Worm (Caenorhabditis elegans) whole organism, young adult: ENCODE results near the gene ubc-18.

Source experiments
- B0019.2 ChIP-seq: fragments of 200-800 bp; sonication (Bioruptor generic); conservative IDR thresholded peaks from 2 replicates; pipeline ENCODE4 v1.3.6; 2022; ENCODE audit warnings: missing genetic modification reagents, missing genetic modification characterization, missing compliant biosample characterization
- B0336.3 ChIP-seq: fragments of 200-800 bp; sonication (Bioruptor generic); IDR thresholded peaks from 2 replicates; pipeline ENCODE4 v1.3.6; 2022; ENCODE audit warnings: missing genetic modification characterization, missing compliant biosample characterization
- C17E4.6 ChIP-seq: fragments of 200-800 bp; sonication (Bioruptor generic); IDR thresholded peaks from 2 replicates; pipeline ENCODE4 v1.3.6; 2022; ENCODE audit warnings: missing genetic modification reagents, missing genetic modification characterization, missing compliant biosample characterization
- F37B4.10 ChIP-seq: fragments of 200-800 bp; sonication (Bioruptor generic); IDR thresholded peaks from 2 replicates; pipeline ENCODE4 v1.3.6; 2022; ENCODE audit warnings: missing genetic modification characterization, missing compliant biosample characterization
- F39B2.1 ChIP-seq: fragments of 200-800 bp; sonication (Bioruptor generic); IDR thresholded peaks from 2 replicates; pipeline ENCODE4 v1.3.6; 2022; ENCODE audit warnings: missing genetic modification reagents, missing genetic modification characterization, missing compliant biosample characterization
- F49E8.2 ChIP-seq: sonication (generic microtip); optimal IDR thresholded peaks from 3 replicates; lab custom pipeline; 2017; ENCODE audit warnings: missing genetic modification characterization, mild to moderate bottlenecking, missing compliant biosample characterization, antibody characterized with exemption, moderate library complexity; ENCODE audit not compliant: insufficient read depth
- F52B5.7 ChIP-seq: sonication (generic microtip); optimal IDR thresholded peaks from 2 replicates; lab custom pipeline; 2016; ENCODE audit warnings: mild to moderate bottlenecking, missing genetic modification characterization, missing compliant biosample characterization
- F57C9.4 ChIP-seq: sonication (generic microtip); optimal IDR thresholded peaks from 2 replicates; lab custom pipeline; 2017; ENCODE audit warnings: mild to moderate bottlenecking, missing genetic modification characterization, missing compliant biosample characterization
- K12H6.12 ChIP-seq: fragments of 200-800 bp; sonication (Bioruptor generic); optimal IDR thresholded peaks from 2 replicates; lab custom pipeline; 2018; ENCODE audit warnings: mild to moderate bottlenecking, missing genetic modification characterization, missing compliant biosample characterization
- ZK185.1 ChIP-seq: sonication (generic microtip); optimal IDR thresholded peaks from 2 replicates; lab custom pipeline; 2016; ENCODE audit warnings: mild to moderate bottlenecking, missing genetic modification characterization, missing compliant biosample characterization; ENCODE audit not compliant: poor library complexity, severe bottlenecking
- ama-1 ChIP-seq, 3 experiments: fragments of 150-350 bp in 1 of 3; sonication (generic microtip) in 2 of 3; optimal IDR thresholded peaks; 2 replicates each; lab custom pipeline; 2014 to 2018; ENCODE audit warnings: missing biosample characterization in 2 of 3, missing genetic modification characterization in 2 of 3, missing genetic modification reagents in 2 of 3
- aptf-2 ChIP-seq: fragments of 200-800 bp; sonication (Bioruptor generic); conservative IDR thresholded peaks from 2 replicates; pipeline ENCODE4 v1.3.6; 2022; ENCODE audit warnings: missing genetic modification reagents, missing genetic modification characterization, missing compliant biosample characterization
- aptf-3 ChIP-seq: fragments of 200-800 bp; sonication (Bioruptor generic); IDR thresholded peaks from 2 replicates; pipeline ENCODE4 v1.3.6; 2022; ENCODE audit warnings: missing genetic modification characterization, missing compliant biosample characterization
- atf-7 ChIP-seq: sonication (generic microtip); optimal IDR thresholded peaks from 2 replicates; lab custom pipeline; 2017; ENCODE audit warnings: mild to moderate bottlenecking, missing genetic modification characterization, missing compliant biosample characterization
- attf-3 ChIP-seq: fragments of 200-800 bp; sonication (Bioruptor generic); conservative IDR thresholded peaks from 2 replicates; pipeline ENCODE4 v1.3.6; 2022; ENCODE audit warnings: missing genetic modification reagents, missing genetic modification characterization, missing compliant biosample characterization
- bed-1 ChIP-seq: fragments of 200-800 bp; sonication (Bioruptor generic); IDR thresholded peaks from 2 replicates; pipeline ENCODE4 v1.3.6; 2022; ENCODE audit warnings: missing genetic modification reagents, missing genetic modification characterization, missing compliant biosample characterization
- ccch-3 ChIP-seq: fragments of 200-800 bp; sonication (Bioruptor generic); optimal IDR thresholded peaks from 2 replicates; lab custom pipeline; 2018; ENCODE audit warnings: mild to moderate bottlenecking, missing genetic modification characterization, missing compliant biosample characterization
- cebp-1 ChIP-seq, 2 experiments: fragments of 200-800 bp in 1 of 2; sonication (Bioruptor generic) in 1 of 2; sonication (generic microtip) in 1 of 2; IDR thresholded peaks in 1 of 2; optimal IDR thresholded peaks in 1 of 2; 2 replicates each; pipeline versions ENCODE4 v1.3.6 to Lab custom; 2017 to 2022; ENCODE audit warnings: missing compliant biosample characterization in 2 of 2, missing genetic modification characterization in 2 of 2, mild to moderate bottlenecking in 1 of 2, missing genetic modification reagents in 1 of 2, moderate library complexity in 1 of 2
- ceh-100 ChIP-seq: fragments of 200-800 bp; sonication (Bioruptor generic); IDR thresholded peaks from 2 replicates; pipeline ENCODE4 v1.3.6; 2022; ENCODE audit warnings: missing genetic modification reagents, missing genetic modification characterization, missing compliant biosample characterization
- ceh-27 ChIP-seq: fragments of 200-800 bp; sonication (Bioruptor generic); optimal IDR thresholded peaks from 2 replicates; lab custom pipeline; 2018; ENCODE audit warnings: mild to moderate bottlenecking, missing genetic modification characterization, moderate library complexity, missing compliant biosample characterization
- ceh-40 ChIP-seq: fragments of 200-800 bp; sonication (Bioruptor generic); IDR thresholded peaks from 2 replicates; pipeline ENCODE4 v1.3.6; 2022; ENCODE audit warnings: missing genetic modification characterization, missing compliant biosample characterization
- ceh-58 ChIP-seq: fragments of 200-800 bp; sonication (Bioruptor generic); IDR thresholded peaks from 2 replicates; pipeline ENCODE4 v1.3.6; 2022; ENCODE audit warnings: missing genetic modification characterization, missing compliant biosample characterization
- ceh-91 ChIP-seq: fragments of 200-800 bp; sonication (Bioruptor generic); IDR thresholded peaks from 2 replicates; pipeline ENCODE4 v1.3.6; 2022; ENCODE audit warnings: missing genetic modification reagents, missing genetic modification characterization, missing compliant biosample characterization
- chd-7 ChIP-seq: sonication (generic microtip); optimal IDR thresholded peaks from 2 replicates; lab custom pipeline; 2016; ENCODE audit warnings: mild to moderate bottlenecking, missing genetic modification characterization, moderate library complexity, missing compliant biosample characterization
- dox-1 ChIP-seq: fragments of 200-800 bp; sonication (Bioruptor generic); IDR thresholded peaks from 2 replicates; pipeline ENCODE4 v1.3.6; 2022; ENCODE audit warnings: missing genetic modification reagents, missing genetic modification characterization, missing compliant biosample characterization
- efl-1 ChIP-seq: fragments of 150-350 bp; optimal IDR thresholded peaks from 2 replicates; lab custom pipeline; 2014; ENCODE audit warnings: missing biosample characterization, missing genetic modification reagents, missing genetic modification characterization
- egl-18 ChIP-seq: fragments of 200-800 bp; sonication (Bioruptor generic); IDR thresholded peaks from 2 replicates; pipeline ENCODE4 v1.3.6; 2022; ENCODE audit warnings: missing genetic modification reagents, missing genetic modification characterization, missing compliant biosample characterization
- egl-44 ChIP-seq: fragments of 200-800 bp; sonication (Bioruptor generic); IDR thresholded peaks from 2 replicates; pipeline ENCODE4 v1.3.6; 2022; ENCODE audit warnings: missing genetic modification reagents, missing genetic modification characterization, missing compliant biosample characterization
- egrh-3 ChIP-seq: fragments of 200-800 bp; sonication (Bioruptor generic); IDR thresholded peaks from 2 replicates; pipeline ENCODE4 v1.3.6; 2022; ENCODE audit warnings: missing genetic modification reagents, missing genetic modification characterization, missing compliant biosample characterization
- fkh-3 ChIP-seq: sonication (generic microtip); optimal IDR thresholded peaks from 2 replicates; lab custom pipeline; 2016; ENCODE audit warnings: mild to moderate bottlenecking, missing genetic modification characterization, missing compliant biosample characterization
- hmg-20 ChIP-seq: fragments of 200-800 bp; sonication (Bioruptor generic); IDR thresholded peaks from 2 replicates; pipeline ENCODE4 v1.3.6; 2022; ENCODE audit warnings: missing genetic modification reagents, missing genetic modification characterization, missing compliant biosample characterization
- hrde-1 ChIP-seq: sonication (generic microtip); optimal IDR thresholded peaks from 2 replicates; lab custom pipeline; 2016; ENCODE audit warnings: missing genetic modification characterization, mild to moderate bottlenecking, missing compliant biosample characterization, moderate library complexity, missing genotype, missing genetic modification reagents, borderline replicate concordance
- let-526 ChIP-seq: fragments of 200-800 bp; sonication (Bioruptor generic); IDR thresholded peaks from 2 replicates; pipeline ENCODE4 v1.3.6; 2022; ENCODE audit warnings: missing genetic modification reagents, missing genetic modification characterization, missing compliant biosample characterization
- lin-26 ChIP-seq: fragments of 200-800 bp; sonication (Bioruptor generic); IDR thresholded peaks from 2 replicates; pipeline ENCODE4 v1.3.6; 2022; ENCODE audit warnings: missing genetic modification reagents, missing genetic modification characterization, missing compliant biosample characterization
- lin-40 ChIP-seq: sonication (generic microtip); optimal IDR thresholded peaks from 2 replicates; lab custom pipeline; 2016; ENCODE audit warnings: missing genetic modification characterization, mild to moderate bottlenecking, missing compliant biosample characterization, missing genotype, missing genetic modification reagents
- lir-1 ChIP-seq: fragments of 200-800 bp; sonication (Bioruptor generic); conservative IDR thresholded peaks from 2 replicates; pipeline ENCODE4 v1.3.6; 2022; ENCODE audit warnings: missing genetic modification reagents, missing genetic modification characterization, missing compliant biosample characterization
- madf-3 ChIP-seq: fragments of 200-800 bp; sonication (Bioruptor generic); IDR thresholded peaks from 2 replicates; pipeline ENCODE4 v1.3.6; 2022; ENCODE audit warnings: missing genetic modification reagents, missing genetic modification characterization, missing compliant biosample characterization
- madf-8 ChIP-seq: fragments of 200-800 bp; sonication (Bioruptor generic); conservative IDR thresholded peaks from 2 replicates; pipeline ENCODE4 v1.3.6; 2022; ENCODE audit warnings: missing genetic modification reagents, missing genetic modification characterization, missing compliant biosample characterization
- mcd-1 ChIP-seq: fragments of 200-800 bp; sonication (Bioruptor generic); IDR thresholded peaks from 2 replicates; pipeline ENCODE4 v1.3.6; 2022; ENCODE audit warnings: missing genetic modification reagents, missing genetic modification characterization, missing compliant biosample characterization
- mxl-1 ChIP-seq: sonication (generic microtip); optimal IDR thresholded peaks from 2 replicates; lab custom pipeline; 2016; ENCODE audit warnings: missing genetic modification characterization, missing compliant biosample characterization
- nhr-27 ChIP-seq: fragments of 200-800 bp; sonication (Bioruptor generic); optimal IDR thresholded peaks from 2 replicates; lab custom pipeline; 2018; ENCODE audit warnings: mild to moderate bottlenecking, missing genetic modification characterization, moderate library complexity, missing compliant biosample characterization
- snpc-3.4 ChIP-seq: sonication (generic microtip); optimal IDR thresholded peaks from 2 replicates; lab custom pipeline; 2017; ENCODE audit warnings: missing genetic modification characterization, mild to moderate bottlenecking, missing compliant biosample characterization, antibody characterized with exemption, moderate library complexity, missing genotype, missing genetic modification reagents
- snpc-4 ChIP-seq, 5 experiments: fragments of 150-350 bp in 1 of 5; sonication (generic microtip) in 4 of 5; optimal IDR thresholded peaks; 2 replicates each; lab custom pipeline; 2014 to 2018; ENCODE audit warnings: missing genetic modification characterization in 5 of 5, missing biosample characterization in 3 of 5, antibody characterized with exemption in 2 of 5, mild to moderate bottlenecking in 2 of 5, missing compliant biosample characterization in 2 of 5, missing genotype in 2 of 5, moderate library complexity in 2 of 5, missing genetic modification reagents in 1 of 5
- sptf-2 ChIP-seq: fragments of 200-800 bp; sonication (Bioruptor generic); optimal IDR thresholded peaks from 2 replicates; lab custom pipeline; 2018; ENCODE audit warnings: mild to moderate bottlenecking, missing genetic modification characterization, missing compliant biosample characterization
- zfh-2 ChIP-seq: fragments of 200-800 bp; sonication (Bioruptor generic); conservative IDR thresholded peaks from 2 replicates; pipeline ENCODE4 v1.3.6; 2022; ENCODE audit warnings: missing genetic modification reagents, missing genetic modification characterization, missing compliant biosample characterization
- ztf-25 ChIP-seq: fragments of 200-800 bp; sonication (Bioruptor generic); IDR thresholded peaks from 2 replicates; pipeline ENCODE4 v1.3.6; 2022; ENCODE audit warnings: missing genetic modification reagents, missing genetic modification characterization, missing compliant biosample characterization
- ztf-6 ChIP-seq: fragments of 200-800 bp; sonication (Bioruptor generic); IDR thresholded peaks from 2 replicates; pipeline ENCODE4 v1.3.6; 2022; ENCODE audit warnings: missing genetic modification reagents, missing genetic modification characterization, missing compliant biosample characterization

The ubc-18 gene

ce11 chrIII:7103940-7104440, 35.6 kb upstream of the ubc-18 start, which contains the start of gene cpg-2 (continued):
- TF ChIP-seq B0336.3 (GFP tag; lab: Robert Waterston, UW): peak; percentile 79
- TF ChIP-seq B0019.2 (GFP tag; lab: Robert Waterston, UW): peak; percentile 80
- no peak for TF ChIP-seq cebp-1 (GFP tag; IDR thresholded peaks at IDR 0.05; lab: Robert Waterston, UW)
- TF ChIP-seq cebp-1 (tag; optimal IDR thresholded peaks at IDR 0.05; lab: Kevin White, UChicago): no peak
- TF ChIP-seq F52B5.7 (tag; lab: Kevin White, UChicago): no peak
- TF ChIP-seq let-526 (GFP tag; lab: Robert Waterston, UW): no peak
- TF ChIP-seq ceh-100: no peak
- no peak for TF ChIP-seq fkh-3 (tag; lab: Kevin White, UChicago)
- TF ChIP-seq egl-44 (GFP tag; lab: Robert Waterston, UW): no peak
- no peak for TF ChIP-seq aptf-2
- TF ChIP-seq ZK185.1 (tag; lab: Kevin White, UChicago): no peak
- TF ChIP-seq lin-40 (tag; lab: Kevin White, UChicago): no peak
- TF ChIP-seq hmg-20 (GFP tag; lab: Robert Waterston, UW): no peak
- TF ChIP-seq lir-1 (GFP tag; lab: Robert Waterston, UW): peak; percentile 76
- no peak for TF ChIP-seq bed-1 (GFP tag; lab: Robert Waterston, UW)
- TF ChIP-seq ceh-58 (GFP tag; lab: Robert Waterston, UW): no peak
- no peak for TF ChIP-seq ccch-3 (GFP tag; lab: Kevin White, UChicago)
- TF ChIP-seq F37B4.10 (GFP tag; lab: Robert Waterston, UW): no peak
- TF ChIP-seq sptf-2 (GFP tag; lab: Kevin White, UChicago): no peak
- TF ChIP-seq madf-3: peak; percentile 91
- no peak for TF ChIP-seq atf-7 (tag; lab: Kevin White, UChicago)
- TF ChIP-seq hrde-1 (tag; lab: Kevin White, UChicago): peak; percentile 50
- no peak for TF ChIP-seq ama-1 (optimal IDR thresholded peaks at IDR 0.05; lab: Kevin White, UChicago)
- peak in 1 of 2 experiments; percentile 7 for TF ChIP-seq ama-1 (GFP tag; optimal IDR thresholded peaks at IDR 0.05; lab: Kevin White, UChicago)
- no peak for TF ChIP-seq F39B2.1 (GFP tag; lab: Robert Waterston, UW)
- TF ChIP-seq ceh-40 (GFP tag; lab: Robert Waterston, UW): no peak
- no peak for TF ChIP-seq ceh-27 (GFP tag; lab: Kevin White, UChicago)
- TF ChIP-seq aptf-3 (GFP tag; lab: Robert Waterston, UW): no peak
- TF ChIP-seq zfh-2 (GFP tag; lab: Robert Waterston, UW): no peak
- TF ChIP-seq F57C9.4 (tag; lab: Kevin White, UChicago): no peak
- peak; percentile 98 for TF ChIP-seq ceh-91
- TF ChIP-seq snpc-4 (GFP tag; optimal IDR thresholded peaks at IDR 0.05; lab: Kevin White, UChicago): peak; percentile 58
- TF ChIP-seq snpc-4 (tag; optimal IDR thresholded peaks at IDR 0.05; lab: Kevin White, UChicago): peak in 3 of 4 experiments; percentile 11 to 62 (median 55)
- TF ChIP-seq dox-1 (GFP tag; lab: Robert Waterston, UW): peak; percentile 77; the same call in 1 of the 2 replicates
- no peak for TF ChIP-seq egl-18
- TF ChIP-seq snpc-3.4: peak; percentile 96
- TF ChIP-seq egrh-3: no peak
- no peak for TF ChIP-seq ztf-25 (GFP tag; lab: Robert Waterston, UW)
- peak; percentile 81 for TF ChIP-seq mcd-1 (GFP tag; lab: Robert Waterston, UW)
- TF ChIP-seq madf-8 (GFP tag; lab: Robert Waterston, UW): peak; percentile 99
- TF ChIP-seq attf-3 (GFP tag; lab: Robert Waterston, UW): peak; percentile 24; the same call in 1 of the 2 replicates
- TF ChIP-seq K12H6.12 (tag; lab: Kevin White, UChicago): no peak
- peak; percentile 78; the same call in 1 of the 2 replicates for TF ChIP-seq C17E4.6 (GFP tag; lab: Robert Waterston, UW)
- no peak for TF ChIP-seq ztf-6 (GFP tag; lab: Robert Waterston, UW)
- peak; percentile 99 for TF ChIP-seq efl-1 (GFP tag; lab: Kevin White, UChicago)
- TF ChIP-seq lin-26: no peak
- TF ChIP-seq mxl-1 (tag; lab: Kevin White, UChicago): no peak
- peak; percentile 95 for TF ChIP-seq F49E8.2
- TF ChIP-seq chd-7: no peak
- no peak for TF ChIP-seq nhr-27
